Fruit fly (Drosophila melanogaster): ENCODE data around the gene Helz.

DNA sequence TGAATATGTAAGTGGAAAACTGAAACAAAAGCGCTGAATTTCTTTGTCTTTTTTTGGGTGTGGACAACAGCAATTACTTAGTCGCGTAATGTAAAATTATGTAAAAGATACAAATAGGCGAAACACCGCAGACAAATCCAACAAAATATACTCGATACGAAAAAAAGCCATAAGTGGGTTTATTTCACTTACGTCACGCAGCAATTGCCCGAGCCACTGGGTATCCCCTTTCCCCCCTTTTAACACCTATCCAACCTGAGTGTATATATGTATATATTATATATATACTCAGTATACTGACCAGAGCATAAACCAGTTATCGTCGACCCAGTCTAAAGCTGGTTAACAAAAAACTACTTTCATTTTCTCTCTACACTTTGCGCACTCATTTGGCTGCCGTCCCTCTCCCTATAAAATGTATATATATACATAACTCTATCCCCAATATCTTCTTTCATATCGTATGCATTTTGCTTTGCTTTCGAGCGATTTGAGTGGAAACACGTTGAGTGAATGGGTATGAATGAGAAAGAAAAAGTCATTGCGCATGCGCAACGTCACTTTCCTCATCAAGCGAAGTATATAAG is 46.5 kb upstream of the Helz start:
- TF ChIP-seq CTCF (optimal IDR thresholded peaks at IDR 0.05) (no peak), CG8478 (optimal IDR thresholded peaks at IDR 0.05) (no peak)
